Fruit fly (Drosophila melanogaster): ENCODE measurements around the gene CG33509.

The CG33509 gene

dm6 chr2L:21107651-21108489, 21.6 kb upstream of the CG33509 start (continued):
- TF ChIP-seq CG16813 (GFP tag; IDR thresholded peaks at IDR 0.05; ENCODE audit: partially characterized antibody): no peak; the same call in 2 of the 3 replicates
- TF ChIP-seq slp2 (GFP tag; optimal IDR thresholded peaks at IDR 0.05): no peak
- TF ChIP-seq fd96Cb (tag; optimal IDR thresholded peaks at IDR 0.05): peak; percentile 7
- TF ChIP-seq stwl (tag; optimal IDR thresholded peaks at IDR 0.05): peak; percentile 23
- TF ChIP-seq Taf1 (GFP tag; IDR thresholded peaks at IDR 0.05): no peak
- TF ChIP-seq E2f2 (GFP tag; IDR thresholded peaks at IDR 0.05): peak; percentile 19; the same call in 1 of the 2 replicates
- TF ChIP-seq cad (GFP tag; optimal IDR thresholded peaks at IDR 0.05): no peak
- no peak for TF ChIP-seq CG32772 (GFP tag; IDR thresholded peaks at IDR 0.05)
- peak; percentile 5 for TF ChIP-seq CG12155 (GFP tag; optimal IDR thresholded peaks at IDR 0.05)
- TF ChIP-seq phol (tag; optimal IDR thresholded peaks at IDR 0.05): peak; percentile 33
- TF ChIP-seq Fer2 (tag; optimal IDR thresholded peaks at IDR 0.05): no peak
- TF ChIP-seq CG1603 (tag; optimal IDR thresholded peaks at IDR 0.05): no peak
- TF ChIP-seq chm (GFP tag; IDR thresholded peaks at IDR 0.05): no peak
- TF ChIP-seq CG18599 (GFP tag; optimal IDR thresholded peaks at IDR 0.05): no peak
- no peak for TF ChIP-seq Dip3 (GFP tag; optimal IDR thresholded peaks at IDR 0.05)
- no peak for TF ChIP-seq CG4854 (GFP tag; optimal IDR thresholded peaks at IDR 0.05)
- TF ChIP-seq CTCF (GFP tag; optimal IDR thresholded peaks at IDR 0.05): peak; percentile 1
- no peak for TF ChIP-seq CG6683 (GFP tag; optimal IDR thresholded peaks at IDR 0.05)
- peak; percentile 28; the same call in 1 of the 3 replicates for TF ChIP-seq CG34422 (GFP tag; IDR thresholded peaks at IDR 0.05)
- TF ChIP-seq CG12391 (tag; optimal IDR thresholded peaks at IDR 0.05): no peak
- peak; percentile 4 for TF ChIP-seq grau (tag; optimal IDR thresholded peaks at IDR 0.05)
- no peak for TF ChIP-seq CG10366 (GFP tag; IDR thresholded peaks at IDR 0.05)
- no peak for TF ChIP-seq CG2116 (GFP tag; optimal IDR thresholded peaks at IDR 0.05)
- no peak for TF ChIP-seq en (GFP tag; optimal IDR thresholded peaks at IDR 0.05)
- no peak for TF ChIP-seq ATbp (GFP tag; optimal IDR thresholded peaks at IDR 0.05)
- no peak for TF ChIP-seq CoRest (tag; optimal IDR thresholded peaks at IDR 0.05)
- no peak for TF ChIP-seq B-H2 (GFP tag; optimal IDR thresholded peaks at IDR 0.05)
- TF ChIP-seq tgo (GFP tag; IDR thresholded peaks at IDR 0.05): no peak
- no peak for TF ChIP-seq CG8290 (GFP tag; optimal IDR thresholded peaks at IDR 0.05)
- TF ChIP-seq CG8290 (tag; optimal IDR thresholded peaks at IDR 0.05): peak in 1 of 2 experiments; percentile 11
- TF ChIP-seq CG34224 (GFP tag; IDR thresholded peaks at IDR 0.05; ENCODE audit: partially characterized antibody): peak; percentile 34; the same call in 1 of the 3 replicates
- 0 out of 3 replicates have a peak, but pooled peaks have one; percentile 16 for TF ChIP-seq CG2199 (GFP tag; IDR thresholded peaks at IDR 0.05)
- TF ChIP-seq knrl (GFP tag; IDR thresholded peaks at IDR 0.05; ENCODE audit: partially characterized antibody): no peak
- TF ChIP-seq Camta (GFP tag; optimal IDR thresholded peaks at IDR 0.05): no peak
- peak; percentile 31 for TF ChIP-seq HHEX (GFP tag; optimal IDR thresholded peaks at IDR 0.05)
- no peak for TF ChIP-seq Drgx (GFP tag; IDR thresholded peaks at IDR 0.05)
- TF ChIP-seq CG3065 (GFP tag; optimal IDR thresholded peaks at IDR 0.05): no peak
- TF ChIP-seq Sin3A (optimal IDR thresholded peaks at IDR 0.05): no peak
- peak; percentile 42 for TF ChIP-seq gem (tag; optimal IDR thresholded peaks at IDR 0.05)
- no peak for TF ChIP-seq Hr3 (GFP tag; optimal IDR thresholded peaks at IDR 0.05)
- no peak for TF ChIP-seq klu (GFP tag; IDR thresholded peaks at IDR 0.05)
- no peak for TF ChIP-seq Dad (GFP tag; optimal IDR thresholded peaks at IDR 0.05)
- no peak for TF ChIP-seq ERR (GFP tag; optimal IDR thresholded peaks at IDR 0.05)
- no peak for TF ChIP-seq HLH54F (GFP tag; optimal IDR thresholded peaks at IDR 0.05)
- TF ChIP-seq lab (GFP tag; optimal IDR thresholded peaks at IDR 0.05): no peak
- TF ChIP-seq Lim3 (GFP tag; IDR thresholded peaks at IDR 0.05): no peak
- no peak for TF ChIP-seq CG10431 (GFP tag; optimal IDR thresholded peaks at IDR 0.05)
- peak; percentile 3 for TF ChIP-seq Dp (GFP tag; optimal IDR thresholded peaks at IDR 0.05)
- TF ChIP-seq bowl (GFP tag; IDR thresholded peaks at IDR 0.05): no peak
- no peak for TF ChIP-seq CG10321 (GFP tag; IDR thresholded peaks at IDR 0.05)
